Worm (Caenorhabditis elegans): Measurements from ENCODE around the gene R03G8.1.

The R03G8.1 gene

DNA sequence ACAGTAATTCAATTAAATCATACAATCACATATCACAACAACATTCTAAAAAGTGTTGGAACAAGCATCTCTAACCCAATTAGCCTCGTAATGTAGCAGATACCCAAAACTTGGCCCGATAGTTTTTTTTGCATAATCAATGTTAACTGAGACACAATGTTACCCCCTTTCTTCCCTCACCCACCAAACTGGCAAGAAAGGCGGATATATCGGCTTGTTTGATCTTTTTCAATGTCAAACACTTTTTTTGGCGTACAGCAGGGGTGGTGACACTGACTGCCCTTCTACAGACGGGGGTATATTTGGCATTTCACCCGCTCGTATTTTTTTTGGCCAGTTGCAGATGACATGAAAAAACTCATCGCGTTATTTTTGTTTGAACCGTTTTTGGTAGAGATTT lies 25.6 kb downstream of the R03G8.1 start:
- TF ChIP-seq sptf-1 (tag; optimal IDR thresholded peaks at IDR 0.05) (no peak), bed-3 (GFP tag; optimal IDR thresholded peaks at IDR 0.05) (no peak), M03D4.4 (tag; optimal IDR thresholded peaks at IDR 0.05) (no peak), elt-1 (tag; optimal IDR thresholded peaks at IDR 0.05; ENCODE audit: borderline replicate concordance, insufficient read depth) (no peak), snpc-4 (tag; optimal IDR thresholded peaks at IDR 0.05) (no peak), lin-13 (tag; optimal IDR thresholded peaks at IDR 0.05) (no peak), cnd-1 (tag; optimal IDR thresholded peaks at IDR 0.05) (no peak), tbx-8 (GFP tag; optimal IDR thresholded peaks at IDR 0.05) (no peak), elt-3 (tag; optimal IDR thresholded peaks at IDR 0.05) (no peak), lin-32 (GFP tag; optimal IDR thresholded peaks at IDR 0.05) (no peak), drap-1 (GFP tag; optimal IDR thresholded peaks at IDR 0.05) (no peak), unc-39 (tag; optimal IDR thresholded peaks at IDR 0.05) (no peak), nhr-28 (tag; optimal IDR thresholded peaks at IDR 0.05) (no peak), mab-5 (tag; optimal IDR thresholded peaks at IDR 0.05) (no peak), blmp-1 (tag; optimal IDR thresholded peaks at IDR 0.05) (no peak), nhr-2 (tag; optimal IDR thresholded peaks at IDR 0.05) (no peak), ztf-11 (tag; optimal IDR thresholded peaks at IDR 0.05) (no peak), nhr-76 (tag; optimal IDR thresholded peaks at IDR 0.05) (no peak), hlh-1 (tag; optimal IDR thresholded peaks at IDR 0.05) (no peak), ceh-43 (GFP tag; optimal IDR thresholded peaks at IDR 0.05) (no peak)

- no peak for TF ChIP-seq ceh-83 (GFP tag; optimal IDR thresholded peaks at IDR 0.05)
- no peak for TF ChIP-seq ces-1 (GFP tag; optimal IDR thresholded peaks at IDR 0.05)
- no peak for TF ChIP-seq nhr-76 (tag; optimal IDR thresholded peaks at IDR 0.05)
- no peak for TF ChIP-seq lsy-2 (tag; optimal IDR thresholded peaks at IDR 0.05)
- no peak for TF ChIP-seq tbx-8 (GFP tag; optimal IDR thresholded peaks at IDR 0.05)
Observed at ce11 chrX:13112664-13113063, 28.3 kb downstream of the R03G8.1 start.

ce11 chrX:13113457-13113856 lies 29.1 kb downstream of the R03G8.1 start, which contains the start of gene F17H10.2:
Gene F17H10.2 (plus strand): TSS chrX:13113772.
- TF ChIP-seq elt-1 (tag; optimal IDR thresholded peaks at IDR 0.05; ENCODE audit: borderline replicate concordance, insufficient read depth), result no peak

DNA sequence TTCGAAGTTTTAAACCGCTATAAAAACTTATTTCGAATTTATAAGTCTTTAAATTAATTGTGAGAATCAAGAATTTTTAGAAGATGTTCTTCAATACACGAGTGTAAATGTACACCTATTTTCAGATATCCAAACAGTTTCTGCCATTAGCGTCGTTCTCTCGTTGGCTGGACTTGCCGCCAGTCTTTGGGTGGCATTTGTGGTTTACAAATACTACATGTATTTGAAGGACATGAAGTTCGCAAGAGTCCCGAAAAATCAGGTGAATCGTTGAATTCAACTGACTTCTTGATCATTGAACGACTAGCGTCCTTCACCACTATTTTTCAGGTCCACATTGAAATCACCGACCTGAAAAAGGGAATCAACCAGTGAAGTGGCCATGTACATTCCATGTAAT lies 31.3 kb downstream of the R03G8.1 start:
- no peak for TF ChIP-seq ceh-83 (GFP tag; optimal IDR thresholded peaks at IDR 0.05)
- TF ChIP-seq unc-120 (tag; optimal IDR thresholded peaks at IDR 0.05; ENCODE audit: poor library complexity, severe bottlenecking), result no peak
- no peak for TF ChIP-seq lin-32 (GFP tag; optimal IDR thresholded peaks at IDR 0.05)
- TF ChIP-seq mep-1 (tag; optimal IDR thresholded peaks at IDR 0.05), result no peak
- no peak for TF ChIP-seq mab-5 (tag; optimal IDR thresholded peaks at IDR 0.05)
- TF ChIP-seq tbx-8 (GFP tag; optimal IDR thresholded peaks at IDR 0.05), result no peak
- no peak for TF ChIP-seq ceh-43 (GFP tag; optimal IDR thresholded peaks at IDR 0.05)
- TF ChIP-seq blmp-1 (tag; optimal IDR thresholded peaks at IDR 0.05), result no peak
- TF ChIP-seq nhr-2 (tag; optimal IDR thresholded peaks at IDR 0.05), result no peak
- no peak for TF ChIP-seq elt-1 (tag; optimal IDR thresholded peaks at IDR 0.05; ENCODE audit: borderline replicate concordance, insufficient read depth)
- TF ChIP-seq M03D4.4 (tag; optimal IDR thresholded peaks at IDR 0.05), result no peak
- TF ChIP-seq ham-2 (GFP tag; optimal IDR thresholded peaks at IDR 0.05), result no peak
- no peak for TF ChIP-seq sem-2 (GFP tag; optimal IDR thresholded peaks at IDR 0.05)
- TF ChIP-seq elt-3 (tag; optimal IDR thresholded peaks at IDR 0.05), result no peak
- TF ChIP-seq lin-13 (tag; optimal IDR thresholded peaks at IDR 0.05), result no peak
- no peak for TF ChIP-seq flh-1 (GFP tag; optimal IDR thresholded peaks at IDR 0.05)
- TF ChIP-seq ztf-11 (tag; optimal IDR thresholded peaks at IDR 0.05), result no peak
- TF ChIP-seq nhr-28 (tag; optimal IDR thresholded peaks at IDR 0.05), result no peak
- no peak for TF ChIP-seq nhr-237 (tag; optimal IDR thresholded peaks at IDR 0.05)

ce11 chrX:13116380-13116779 lies 32.0 kb downstream of the R03G8.1 start:
- TF ChIP-seq bed-3 (GFP tag; optimal IDR thresholded peaks at IDR 0.05), result no peak
- TF ChIP-seq nhr-2 (tag; optimal IDR thresholded peaks at IDR 0.05), result no peak
- TF ChIP-seq nhr-237 (tag; optimal IDR thresholded peaks at IDR 0.05), result no peak
- TF ChIP-seq nhr-76 (tag; optimal IDR thresholded peaks at IDR 0.05), result no peak
- no peak for TF ChIP-seq mep-1 (tag; optimal IDR thresholded peaks at IDR 0.05)
- TF ChIP-seq unc-62 (GFP tag; optimal IDR thresholded peaks at IDR 0.05), result no peak
- TF ChIP-seq blmp-1 (tag; optimal IDR thresholded peaks at IDR 0.05), result no peak
- no peak for TF ChIP-seq ces-1 (GFP tag; optimal IDR thresholded peaks at IDR 0.05)
- TF ChIP-seq hlh-1 (tag; optimal IDR thresholded peaks at IDR 0.05), result no peak
- no peak for TF ChIP-seq M03D4.4 (tag; optimal IDR thresholded peaks at IDR 0.05)
- TF ChIP-seq unc-120 (tag; optimal IDR thresholded peaks at IDR 0.05; ENCODE audit: poor library complexity, severe bottlenecking), result no peak
- TF ChIP-seq cnd-1 (tag; optimal IDR thresholded peaks at IDR 0.05), result no peak
